Worm (Caenorhabditis elegans) whole organism, L4 larva: ENCODE results near the gene msp-63.

Experiments
- F44E2.7 ChIP-seq: fragments of 200-800 bp; sonication (Bioruptor generic); IDR thresholded peaks from 2 replicates; pipeline ENCODE4 v2.1.2; 2022; ENCODE audit warnings: missing genetic modification characterization, missing compliant biosample characterization
- aly-2 ChIP-seq: sonication (generic microtip); optimal IDR thresholded peaks from 2 replicates; lab custom pipeline; 2018; ENCODE audit warnings: missing biosample characterization, missing genetic modification characterization
- ceh-32 ChIP-seq: sonication (generic microtip); optimal IDR thresholded peaks from 2 replicates; lab custom pipeline; 2016; ENCODE audit warnings: mild to moderate bottlenecking, missing genetic modification characterization, missing compliant biosample characterization; ENCODE audit not compliant: poor library complexity
- fkh-10 ChIP-seq: fragments of 150-350 bp; optimal IDR thresholded peaks from 2 replicates; lab custom pipeline; 2014; ENCODE audit warnings: missing biosample characterization, missing genetic modification reagents, missing genetic modification characterization
- lsy-2 ChIP-seq, 2 experiments: fragments of 150-350 bp in 1 of 2; sonication (generic microtip) in 1 of 2; optimal IDR thresholded peaks; 2 replicates each; lab custom pipeline; 2014 to 2017; ENCODE audit warnings: missing biosample characterization in 2 of 2, missing genetic modification characterization in 2 of 2
- nhr-41 ChIP-seq: fragments of 200-800 bp; sonication (Bioruptor generic); IDR thresholded peaks from 2 replicates; pipeline ENCODE4 v1.3.6; 2022; ENCODE audit warnings: missing genetic modification reagents, missing genetic modification characterization, missing compliant biosample characterization
- snpc-4 ChIP-seq: fragments of 150-350 bp; optimal IDR thresholded peaks from 2 replicates; lab custom pipeline; 2014; ENCODE audit warnings: missing biosample characterization, missing genetic modification characterization

DNA sequence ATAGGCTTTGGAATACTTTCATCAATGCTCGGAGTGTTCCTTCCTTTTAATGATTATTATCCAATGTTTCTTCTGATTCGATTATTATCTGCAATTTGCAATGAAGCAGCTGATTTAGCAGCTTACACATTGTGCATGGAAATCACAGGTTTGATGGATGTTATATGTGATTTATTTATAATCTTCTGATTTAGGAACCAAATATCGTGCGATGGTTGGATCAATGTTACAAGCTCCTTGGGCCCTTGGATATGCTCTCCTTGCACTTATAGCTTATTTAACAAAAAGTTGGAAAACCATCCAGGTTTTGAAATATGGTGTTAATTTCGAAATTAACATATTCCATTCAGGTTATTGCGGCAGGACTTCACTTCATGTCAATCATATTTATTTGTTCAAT, 11.7 kb downstream of the msp-63 start:
- TF ChIP-seq fkh-10 (GFP tag; lab: Kevin White, UChicago) = no peak
- TF ChIP-seq nhr-41 (GFP tag; lab: Robert Waterston, UW) = no peak
- no peak for TF ChIP-seq snpc-4
- TF ChIP-seq lsy-2 (tag; optimal IDR thresholded peaks at IDR 0.05; lab: Kevin White, UChicago) = no peak
- TF ChIP-seq aly-2 = no peak
- no peak for TF ChIP-seq F44E2.7
- TF ChIP-seq ceh-32 (tag; lab: Kevin White, UChicago) = no peak
